Worm (Caenorhabditis elegans) whole organism, mixed stage, embryonic: ENCODE data around the gene R05H11.2.

Source experiments
- nhr-12 ChIP-seq: fragments of 150-350 bp; optimal IDR thresholded peaks from 2 replicates; lab custom pipeline; 2014; ENCODE audit warnings: missing biosample characterization, missing genetic modification characterization
- nhr-237 ChIP-seq: fragments of 150-350 bp; optimal IDR thresholded peaks from 2 replicates; lab custom pipeline; 2014; ENCODE audit warnings: missing biosample characterization, missing genetic modification characterization
- nhr-76 ChIP-seq: sonication (generic microtip); optimal IDR thresholded peaks from 2 replicates; lab custom pipeline; 2017; ENCODE audit warnings: missing biosample characterization, missing genetic modification characterization

DNA sequence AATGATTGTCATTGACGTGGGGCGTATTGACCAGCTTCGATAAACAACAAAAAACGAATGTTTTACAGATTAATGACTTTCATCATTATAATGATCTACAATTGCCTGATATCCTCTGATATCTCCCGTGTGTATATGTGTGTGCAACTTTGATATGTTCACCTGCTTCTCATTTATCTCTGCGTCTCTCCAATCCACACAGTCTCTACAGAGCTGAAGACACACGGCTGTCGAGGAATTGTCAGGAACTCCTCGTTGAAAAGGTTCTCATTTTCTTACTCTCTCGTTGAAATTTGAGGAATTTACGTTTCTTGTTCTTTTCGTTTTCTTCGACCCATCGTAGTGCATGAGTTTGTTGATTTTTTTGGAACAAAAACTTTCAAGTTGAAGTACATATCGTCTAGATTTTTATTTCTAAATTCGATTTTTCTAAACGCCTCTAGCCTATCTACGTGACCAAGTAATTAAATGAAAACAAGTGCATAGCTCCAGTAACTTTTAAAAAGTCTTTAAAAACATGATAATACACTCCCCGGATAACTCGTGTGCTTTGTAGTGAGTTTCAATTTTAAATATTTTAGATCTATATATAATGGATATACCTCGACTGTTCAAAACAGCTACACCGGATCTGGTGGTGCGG lies 22.4 kb downstream of the R05H11.2 start, which contains the start of gene ten-1:
- TF ChIP-seq nhr-76 (tag; lab: Kevin White, UChicago) = no peak
- no peak for TF ChIP-seq nhr-12 (tag; lab: Kevin White, UChicago)
- TF ChIP-seq nhr-237 (tag; lab: Kevin White, UChicago) = no peak
